Worm (Caenorhabditis elegans) whole organism, midembryonic: ENCODE data around the gene pqn-22.
A peak's percentile ranks its signal among the peaks of the same experiment; 100 is the strongest.

ENCODE experiments used
- T22C8.4 ChIP-seq: fragments of 200-800 bp; sonication (Bioruptor generic); IDR thresholded peaks from 2 replicates; pipeline ENCODE4 v1.3.6; 2022; ENCODE audit warnings: missing genetic modification characterization, missing compliant biosample characterization
- cog-1 ChIP-seq: sonication (generic microtip); optimal IDR thresholded peaks from 2 replicates; lab custom pipeline; 2016; ENCODE audit warnings: missing genetic modification characterization, missing compliant biosample characterization
- flt-1 ChIP-seq: fragments of 200-800 bp; sonication (Bioruptor generic); IDR thresholded peaks from 2 replicates; pipeline ENCODE4 v1.3.6; 2022; ENCODE audit warnings: missing genetic modification characterization, missing compliant biosample characterization
- klf-2 ChIP-seq: fragments of 200-800 bp; sonication (Bioruptor generic); conservative IDR thresholded peaks from 2 replicates; pipeline ENCODE4 v1.3.6; 2022; ENCODE audit warnings: missing genetic modification reagents, missing genetic modification characterization, missing compliant biosample characterization
- med-1 ChIP-seq: sonication (generic microtip); optimal IDR thresholded peaks from 2 replicates; lab custom pipeline; 2017; ENCODE audit warnings: missing genetic modification characterization, mild to moderate bottlenecking, missing compliant biosample characterization, antibody characterized with exemption, missing genetic modification reagents; ENCODE audit not compliant: insufficient read depth
- ref-1 ChIP-seq: fragments of 200-800 bp; sonication (Bioruptor generic); conservative IDR thresholded peaks from 2 replicates; pipeline ENCODE4 v1.3.6; 2022; ENCODE audit warnings: missing genetic modification reagents, missing genetic modification characterization, missing compliant biosample characterization
- tab-1 ChIP-seq: fragments of 200-800 bp; sonication (Bioruptor generic); IDR thresholded peaks from 2 replicates; pipeline ENCODE4 v1.3.6; 2022; ENCODE audit warnings: missing genetic modification characterization, missing compliant biosample characterization
- ztf-23 ChIP-seq: fragments of 200-800 bp; sonication (Bioruptor generic); IDR thresholded peaks from 2 replicates; pipeline ENCODE4 v1.3.6; 2022; ENCODE audit warnings: missing genetic modification reagents, missing genetic modification characterization, missing compliant biosample characterization
- ztf-29 ChIP-seq: fragments of 200-800 bp; sonication (Bioruptor generic); IDR thresholded peaks from 2 replicates; pipeline ENCODE4 v1.3.6; 2022; ENCODE audit warnings: missing genetic modification reagents, missing genetic modification characterization, missing compliant biosample characterization

pqn-22 gene

DNA sequence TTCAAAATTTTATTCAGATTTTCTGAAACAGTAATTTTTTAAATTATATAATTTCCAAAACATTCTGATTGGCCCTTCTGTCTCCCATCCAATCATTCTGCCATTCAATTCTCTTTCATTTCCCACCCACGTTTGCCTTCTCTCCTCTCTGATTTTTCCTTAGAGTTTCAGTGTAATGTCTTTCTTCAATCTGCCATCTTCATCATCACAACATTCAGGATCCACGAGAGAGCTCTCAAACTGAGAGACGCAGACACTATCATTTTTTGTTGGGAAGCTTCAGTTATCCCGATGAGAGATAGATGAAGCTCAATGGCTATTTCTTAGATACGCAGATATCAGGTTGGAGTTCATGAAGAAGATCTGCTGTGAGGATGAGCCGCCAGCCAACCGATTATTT, 19.6 kb downstream of the pqn-22 start:
- TF ChIP-seq cog-1 (tag; lab: Kevin White, UChicago) = no peak
- TF ChIP-seq med-1 (GFP tag; lab: Kevin White, UChicago) = no peak

DNA sequence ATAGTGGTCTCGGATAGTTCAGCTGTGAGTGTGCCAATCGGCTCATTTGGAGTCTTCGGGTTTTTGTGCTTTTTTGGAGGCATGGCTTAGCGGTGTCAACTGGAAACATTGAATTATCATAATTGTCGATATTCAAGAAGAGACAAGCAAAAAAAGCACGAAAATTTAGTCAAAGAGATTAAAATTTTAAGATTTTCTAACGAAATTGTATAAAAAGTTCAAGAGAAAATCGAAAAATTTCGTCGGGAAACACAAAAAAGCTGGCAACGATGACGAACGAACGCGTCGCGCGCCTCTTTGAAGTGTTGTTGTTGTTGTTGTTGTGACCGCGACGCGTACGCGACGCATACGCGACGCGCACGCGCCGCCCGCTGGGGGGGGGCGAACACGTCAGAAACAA, 21.9 kb downstream of the pqn-22 start, which contains the start of gene C46G7.5:
Gene C46G7.5 (minus strand): TSS at position 101 of the 400 bp plus-strand sequence.
- TF ChIP-seq klf-2 (GFP tag; lab: Robert Waterston, UW) (no peak), ztf-29 (GFP tag; lab: Robert Waterston, UW) (no peak), ref-1 (no peak), med-1 (GFP tag; lab: Kevin White, UChicago) (no peak), T22C8.4 (GFP tag; lab: Robert Waterston, UW) (no peak), tab-1 (no peak), ztf-23 (GFP tag; lab: Robert Waterston, UW) (no peak), flt-1 (no peak), cog-1 (tag; lab: Kevin White, UChicago) (no peak)

DNA sequence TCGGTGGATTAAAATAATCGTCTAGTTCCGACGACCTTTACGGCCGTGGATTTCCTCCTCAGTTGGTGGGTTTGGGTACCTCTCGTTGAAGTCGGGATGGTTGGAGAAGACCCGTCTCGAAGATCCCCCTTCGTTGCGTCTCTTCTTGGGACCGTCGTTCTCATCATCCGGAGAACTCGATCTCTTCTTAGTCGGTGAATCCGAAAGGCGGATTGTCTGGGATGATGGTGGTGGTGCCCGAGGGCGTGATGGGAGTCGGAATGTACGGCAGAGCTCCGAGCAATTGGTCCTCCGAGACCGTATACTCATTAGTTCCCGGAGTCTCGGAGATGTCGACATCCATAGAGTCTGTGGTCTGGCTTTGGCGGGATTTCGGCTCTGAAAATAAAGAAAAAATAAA, 23.2 kb downstream of the pqn-22 start:
- TF ChIP-seq cog-1 (tag; lab: Kevin White, UChicago) = no peak
- no peak for TF ChIP-seq flt-1

DNA sequence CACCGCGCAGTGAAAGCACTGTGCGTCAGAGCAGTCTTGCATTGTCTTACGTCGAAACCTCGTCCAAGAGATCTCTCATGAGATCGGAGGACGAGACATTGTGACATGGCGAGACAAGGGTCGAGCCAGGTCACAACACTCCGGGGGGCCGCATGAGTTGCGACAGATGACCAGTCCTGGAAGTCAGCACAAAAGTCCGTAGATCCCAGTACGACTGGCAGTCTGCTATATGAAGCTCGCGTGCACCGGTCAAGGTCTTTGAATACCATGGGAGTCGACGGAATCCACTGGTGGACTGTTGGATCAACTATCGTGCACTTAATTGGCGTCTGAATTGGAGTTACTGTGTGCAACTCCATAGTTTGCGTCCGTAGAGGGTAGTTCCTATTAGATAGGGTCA, 27.8 kb downstream of the pqn-22 start:
- TF ChIP-seq ztf-29 (GFP tag; lab: Robert Waterston, UW) (no peak), tab-1 (0 out of 2 replicates have a peak, but pooled peaks have one; percentile 19)

DNA sequence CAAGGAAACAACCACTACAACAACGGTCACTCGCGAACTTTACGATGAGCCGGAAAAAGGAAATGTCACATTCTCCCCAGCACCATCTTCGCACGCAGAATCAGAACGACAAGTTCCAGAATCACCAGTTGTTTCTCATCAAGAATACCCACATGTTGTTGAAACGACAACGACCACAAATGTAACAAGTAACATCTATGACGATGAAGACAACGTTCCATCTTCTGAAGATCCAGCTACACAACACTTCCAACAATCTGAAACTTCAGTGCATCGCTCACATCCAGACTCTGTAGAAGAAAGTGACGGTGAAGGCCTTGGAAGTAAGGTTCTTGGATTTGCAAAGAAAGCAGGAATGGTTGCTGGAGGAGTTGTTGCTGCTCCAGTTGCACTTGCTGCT, 42.9 kb downstream of the pqn-22 start:
- TF ChIP-seq T22C8.4 (GFP tag; lab: Robert Waterston, UW) (no peak), flt-1 (no peak)

DNA sequence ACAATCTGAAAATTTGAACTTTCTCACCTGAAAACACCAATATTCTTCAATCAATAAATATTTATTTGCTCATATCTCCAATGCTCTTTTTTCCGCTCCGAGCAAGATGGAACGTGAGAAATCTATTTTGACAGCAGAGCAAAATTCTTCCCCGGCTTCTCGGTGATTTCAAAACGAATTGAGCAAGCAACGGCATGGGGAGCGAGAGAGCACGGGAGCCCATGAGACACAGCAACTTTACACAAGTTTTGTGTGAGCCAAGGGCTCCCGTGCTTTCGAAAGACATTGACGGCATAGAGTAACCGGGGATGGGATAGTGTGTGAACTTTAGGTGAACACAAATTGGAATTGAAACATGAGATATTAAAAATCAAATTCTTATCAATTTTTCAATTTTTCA, 46.6 kb downstream of the pqn-22 start:
- no peak for TF ChIP-seq klf-2 (GFP tag; lab: Robert Waterston, UW)
- no peak for TF ChIP-seq T22C8.4 (GFP tag; lab: Robert Waterston, UW)
- TF ChIP-seq med-1 (GFP tag; lab: Kevin White, UChicago) = no peak
- TF ChIP-seq cog-1 (tag; lab: Kevin White, UChicago) = no peak
- TF ChIP-seq tab-1 = no peak
- no peak for TF ChIP-seq ztf-29 (GFP tag; lab: Robert Waterston, UW)
- no peak for TF ChIP-seq ref-1
- TF ChIP-seq flt-1 = no peak
- TF ChIP-seq ztf-23 (GFP tag; lab: Robert Waterston, UW) = no peak

DNA sequence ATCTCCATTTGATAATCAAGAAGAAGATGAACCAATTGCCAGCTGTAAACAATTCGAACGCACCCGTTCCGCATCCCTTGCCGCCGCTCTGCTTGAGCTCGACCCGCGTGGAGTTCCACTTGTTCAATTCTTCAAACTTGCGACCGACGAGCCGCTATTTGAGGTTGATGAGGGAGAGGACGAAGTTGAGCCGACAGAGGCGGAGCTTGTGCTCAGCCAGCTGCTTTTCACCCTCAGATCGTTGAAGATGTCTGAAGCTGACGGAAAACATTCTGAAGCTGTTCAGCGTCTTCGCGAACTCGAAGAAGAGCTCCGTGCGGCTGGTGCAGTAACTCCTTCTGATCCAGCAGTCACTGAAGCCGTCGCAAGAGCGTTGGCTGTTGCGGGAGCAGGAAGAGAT, 47.6 kb downstream of the pqn-22 start:
- TF ChIP-seq ztf-23 (GFP tag; lab: Robert Waterston, UW) (no peak), med-1 (GFP tag; lab: Kevin White, UChicago) (no peak), flt-1 (no peak), klf-2 (GFP tag; lab: Robert Waterston, UW) (no peak), ztf-29 (GFP tag; lab: Robert Waterston, UW) (no peak), T22C8.4 (GFP tag; lab: Robert Waterston, UW) (no peak), cog-1 (tag; lab: Kevin White, UChicago) (no peak), ref-1 (no peak), tab-1 (no peak)

DNA sequence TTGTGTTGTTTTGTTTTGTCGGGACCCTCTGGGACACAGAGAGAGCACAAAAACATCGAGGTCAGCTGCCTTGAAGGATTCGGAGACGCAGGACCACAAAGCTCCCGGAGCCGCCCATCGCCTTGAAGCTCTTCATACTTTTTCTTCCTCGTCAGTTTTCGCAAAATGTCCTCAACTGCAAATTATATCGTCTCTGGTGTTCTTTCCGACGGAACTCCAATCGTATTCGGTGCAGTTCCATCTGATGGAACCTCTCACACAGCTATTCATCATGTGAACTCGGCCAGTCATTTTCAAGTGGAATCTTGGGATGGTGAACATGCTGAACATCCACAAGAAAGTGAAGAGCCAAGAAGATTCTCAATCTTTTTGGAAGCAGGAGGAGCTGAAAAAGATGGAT, 48.0 kb downstream of the pqn-22 start:
- TF ChIP-seq tab-1 (no peak), med-1 (GFP tag; lab: Kevin White, UChicago) (no peak), ztf-23 (GFP tag; lab: Robert Waterston, UW) (no peak), cog-1 (tag; lab: Kevin White, UChicago) (no peak), klf-2 (GFP tag; lab: Robert Waterston, UW) (no peak), T22C8.4 (GFP tag; lab: Robert Waterston, UW) (no peak), flt-1 (no peak), ref-1 (no peak), ztf-29 (GFP tag; lab: Robert Waterston, UW) (no peak)

DNA sequence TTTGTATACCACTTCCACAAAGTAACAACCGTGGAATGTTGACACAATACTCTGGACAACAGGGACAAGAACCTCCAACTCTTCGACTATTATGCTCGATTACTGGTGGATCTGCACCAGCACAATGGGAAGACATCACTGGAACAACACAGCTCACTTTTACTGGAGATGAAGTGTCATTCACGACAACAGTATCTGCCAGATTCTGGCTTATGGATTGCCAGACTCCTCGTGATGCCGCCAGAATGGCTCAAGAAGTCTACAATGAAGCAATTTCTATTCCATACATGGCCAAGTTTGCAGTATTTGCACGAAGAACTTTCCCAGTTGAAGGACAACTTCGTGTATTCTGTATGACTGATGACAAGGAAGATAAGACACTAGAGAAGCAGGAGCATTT, 50.2 kb downstream of the pqn-22 start:
- TF ChIP-seq med-1 (GFP tag; lab: Kevin White, UChicago) = no peak
- TF ChIP-seq cog-1 (tag; lab: Kevin White, UChicago) = no peak
- TF ChIP-seq ztf-29 (GFP tag; lab: Robert Waterston, UW) = no peak
- TF ChIP-seq ref-1 = no peak

DNA sequence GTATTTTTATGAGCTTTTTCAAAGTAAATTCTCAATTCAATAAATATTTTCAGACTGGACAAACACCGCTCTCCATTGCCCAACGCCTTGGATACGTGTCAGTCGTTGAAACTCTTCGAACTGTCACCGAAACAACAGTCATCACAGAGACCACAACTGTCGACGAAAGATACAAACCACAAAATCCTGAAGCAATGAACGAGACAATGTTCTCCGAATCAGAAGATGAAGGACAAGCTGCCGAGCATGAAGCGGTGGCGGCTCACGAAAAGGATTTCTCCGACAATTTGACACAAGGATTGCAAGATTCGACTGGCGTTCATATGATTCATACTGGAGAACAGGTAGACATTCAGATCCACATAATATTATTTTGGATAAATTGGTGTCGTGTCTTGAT, 53.6 kb downstream of the pqn-22 start:
- TF ChIP-seq cog-1 (tag; lab: Kevin White, UChicago) (no peak), tab-1 (no peak), T22C8.4 (GFP tag; lab: Robert Waterston, UW) (no peak)

DNA sequence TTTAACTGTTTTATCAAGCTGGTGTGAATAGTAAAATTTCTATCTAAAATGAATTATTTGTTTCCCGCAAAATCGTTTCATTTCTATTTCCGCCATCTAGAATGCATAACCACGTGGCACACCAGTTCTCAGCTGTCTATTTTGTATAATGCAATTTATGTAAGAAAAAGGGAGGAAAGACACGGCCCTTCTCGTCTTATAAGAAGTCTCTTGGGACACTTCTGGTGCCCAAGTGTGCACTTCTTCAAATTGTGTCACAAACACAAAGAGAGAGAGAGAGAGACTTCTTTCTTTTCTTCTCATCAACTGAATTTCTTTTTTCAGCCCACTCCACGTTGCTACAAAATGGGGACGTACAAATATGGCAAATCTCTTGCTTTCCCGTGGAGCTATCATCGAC, 56.2 kb downstream of the pqn-22 start:
- TF ChIP-seq cog-1 (tag; lab: Kevin White, UChicago) = no peak
- no peak for TF ChIP-seq ztf-29 (GFP tag; lab: Robert Waterston, UW)
- no peak for TF ChIP-seq T22C8.4 (GFP tag; lab: Robert Waterston, UW)
- no peak for TF ChIP-seq ref-1
- no peak for TF ChIP-seq med-1 (GFP tag; lab: Kevin White, UChicago)

DNA sequence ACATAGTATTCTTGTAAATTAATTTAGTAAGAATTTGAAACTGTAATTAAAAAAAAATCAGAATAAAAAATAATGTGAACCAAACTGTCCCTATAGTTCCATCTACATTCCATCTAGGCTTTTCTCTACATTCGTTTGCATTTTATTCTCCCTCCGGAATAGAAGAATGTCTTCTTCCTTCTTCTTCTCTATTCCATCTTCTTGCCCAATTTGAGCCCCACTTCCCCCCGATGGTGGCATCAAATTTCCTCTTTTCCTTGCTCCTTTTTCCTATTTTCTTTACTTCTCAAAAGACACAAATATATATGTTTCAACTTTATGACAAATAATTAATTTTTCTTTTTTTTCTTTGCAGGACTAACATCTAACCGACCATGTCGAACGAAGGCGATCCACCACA, 58.2 kb downstream of the pqn-22 start, which contains the start of gene unc-44:
Gene unc-44 (plus strand): TSS at position 356 of the 400 bp plus-strand sequence.
- TF ChIP-seq klf-2 (GFP tag; lab: Robert Waterston, UW) (no peak), tab-1 (no peak), flt-1 (no peak)
